Worm (Caenorhabditis elegans): ENCODE results near the gene sftb-1.

sftb-1 gene

DNA sequence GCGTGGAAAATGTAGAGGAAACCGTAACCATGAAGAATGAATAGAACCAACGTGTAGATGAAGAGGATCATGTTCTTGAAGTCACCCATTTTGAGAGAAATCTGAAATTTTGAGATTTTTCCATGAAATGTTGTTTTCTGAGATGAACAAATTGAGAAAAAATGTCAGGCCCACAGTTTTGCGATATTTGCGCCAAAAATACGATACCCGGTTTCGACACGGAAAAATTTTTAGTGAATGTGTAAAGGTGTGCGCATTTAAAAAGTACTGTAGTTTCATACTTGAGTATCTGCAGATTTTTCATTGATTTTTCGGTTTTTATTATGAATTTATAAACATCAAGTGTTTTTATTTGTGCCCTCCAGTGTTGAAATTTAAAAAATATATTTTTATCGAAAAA lies 33.2 kb upstream of the sftb-1 start, which contains the start of gene R10E4.9:
TSS of gene R10E4.9 (minus strand) at position 101 of the 400 bp plus-strand sequence.
- no peak for TF ChIP-seq C08G9.2 (tag; optimal IDR thresholded peaks at IDR 0.05)
- TF ChIP-seq fkh-6 (tag; optimal IDR thresholded peaks at IDR 0.05), result no peak
- no peak for TF ChIP-seq ceh-24 (tag; optimal IDR thresholded peaks at IDR 0.05)
- TF ChIP-seq hlh-30 (tag; optimal IDR thresholded peaks at IDR 0.05; ENCODE audit: insufficient read depth), result no peak
- TF ChIP-seq sox-2 (GFP tag; IDR thresholded peaks at IDR 0.05), result no peak
- TF ChIP-seq nfya-1 (tag; optimal IDR thresholded peaks at IDR 0.05), result no peak
- TF ChIP-seq tbx-2 (tag; optimal IDR thresholded peaks at IDR 0.05), result no peak

DNA sequence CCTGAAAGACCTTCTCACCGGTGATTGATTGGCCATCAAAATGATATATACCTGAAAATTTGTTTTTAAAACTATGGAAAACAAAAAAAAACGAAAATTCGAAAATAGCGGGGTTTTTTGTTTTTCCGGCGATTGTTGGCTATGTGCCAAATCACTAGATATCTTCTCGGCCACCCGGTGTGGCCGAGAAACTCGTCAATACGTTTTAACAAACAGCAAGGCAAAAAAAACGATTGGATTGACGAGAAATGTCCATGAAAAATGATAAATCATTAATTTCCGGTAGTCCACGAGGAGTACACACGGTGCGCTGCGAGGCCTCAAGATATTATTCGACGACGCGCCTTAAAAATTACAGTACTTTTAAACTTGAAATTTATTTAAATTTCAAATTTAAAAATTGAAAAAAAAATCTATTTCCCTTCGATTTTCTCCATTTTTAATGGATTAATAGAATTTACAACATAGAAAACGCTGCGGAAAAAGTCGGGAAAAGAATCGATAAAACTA lies 32.0 kb upstream of the sftb-1 start, which contains the start of gene R10E4.11:
TSS of gene R10E4.11 (minus strand) at position 51 of the 510 bp plus-strand sequence.
- TF ChIP-seq ceh-31 (tag; optimal IDR thresholded peaks at IDR 0.05), result no peak
- TF ChIP-seq ceh-48 (tag; optimal IDR thresholded peaks at IDR 0.05), result peak; percentile 75

DNA sequence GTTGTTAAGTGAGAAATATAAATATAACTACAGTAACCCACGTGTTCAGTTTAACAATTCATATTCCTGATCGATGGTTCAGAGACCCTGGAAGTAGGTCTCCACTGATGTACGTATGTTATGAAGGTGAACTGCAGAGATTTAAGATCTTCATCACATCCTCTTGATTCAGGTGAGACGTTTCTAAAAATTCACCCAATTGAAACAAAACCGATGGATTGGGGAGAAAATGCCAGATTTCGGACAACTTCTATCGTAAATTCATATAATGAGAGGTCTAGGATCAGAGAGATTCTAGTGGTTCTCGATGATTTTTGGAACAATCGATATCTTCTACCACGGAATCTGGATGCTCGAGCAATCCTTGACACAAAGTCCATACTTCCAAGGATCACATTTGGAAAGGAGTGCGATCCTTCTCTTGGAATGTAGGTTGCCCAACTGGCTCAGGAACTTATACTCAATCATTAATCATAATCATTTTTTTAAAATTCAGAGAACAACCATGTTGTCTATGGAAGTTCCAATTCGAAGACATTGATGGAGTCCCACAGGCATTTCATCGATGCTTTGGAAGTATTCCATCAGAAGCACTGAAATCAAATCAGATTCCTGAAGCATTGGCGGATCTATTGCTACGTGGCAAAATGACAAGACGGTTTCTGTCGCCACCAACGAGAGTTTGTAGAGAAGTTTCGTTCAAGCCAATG lies 25.2 kb upstream of the sftb-1 start, which contains the start of the genes nth-1 and R10E4.7:
TSS of gene nth-1 (minus strand) at position 101 of the 710 bp plus-strand sequence.
TSS of gene R10E4.7 (plus strand) at position 660 of the 710 bp plus-strand sequence.
- no peak for TF ChIP-seq hlh-30 (tag; optimal IDR thresholded peaks at IDR 0.05; ENCODE audit: insufficient read depth)

DNA sequence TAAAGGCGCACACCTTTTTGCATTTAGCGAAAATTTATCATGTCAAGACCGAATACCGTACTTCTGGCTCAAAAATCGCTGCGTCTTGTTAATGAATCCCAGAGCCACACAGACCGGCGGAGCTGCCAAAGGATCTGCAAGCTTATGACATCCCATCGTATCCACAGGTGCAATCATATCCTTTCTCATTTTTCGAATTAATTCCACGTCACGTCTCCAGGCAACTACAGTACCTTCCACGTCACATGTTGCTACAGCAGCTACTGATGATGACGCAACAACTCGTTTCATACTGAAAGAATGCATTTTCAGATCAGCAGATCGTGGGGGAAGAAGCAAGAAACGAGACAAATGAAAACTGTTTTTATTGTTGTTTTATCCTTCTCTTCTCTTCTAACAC lies 24.0 kb upstream of the sftb-1 start, which contains the start of gene R10E4.6:
TSS of gene R10E4.6 (plus strand) at position 301 of the 400 bp plus-strand sequence.
- TF ChIP-seq C38D4.7 (GFP tag; optimal IDR thresholded peaks at IDR 0.05) (no peak), tbx-2 (tag; optimal IDR thresholded peaks at IDR 0.05) (no peak), pha-4 (tag; optimal IDR thresholded peaks at IDR 0.05) (no peak)

DNA sequence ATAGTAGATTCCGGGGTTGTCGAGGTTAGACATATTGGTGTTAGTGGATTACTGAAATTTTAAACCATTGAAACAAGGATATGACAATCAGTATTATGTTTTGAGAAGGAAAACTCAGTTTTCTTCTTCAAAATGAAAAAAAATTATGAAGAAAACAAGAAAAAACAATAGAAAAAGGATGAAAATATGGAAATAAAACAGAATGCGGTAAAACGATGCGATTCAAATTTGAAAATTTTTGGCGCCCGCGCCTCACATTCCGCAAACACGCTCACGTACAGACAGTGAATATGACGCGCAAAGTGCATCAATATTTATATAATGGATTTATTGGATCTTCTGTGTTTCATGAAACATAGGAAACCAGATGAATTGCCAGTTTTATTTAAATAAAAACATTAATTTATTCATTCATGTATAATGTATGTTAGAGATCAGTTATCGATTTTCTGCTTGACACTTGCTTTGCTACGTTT lies 22.2 kb upstream of the sftb-1 start, which contains the start of gene mcm-5:
TSS of gene mcm-5 (minus strand) at position 51 of the 476 bp plus-strand sequence.
- no peak for TF ChIP-seq ceh-18 (tag; optimal IDR thresholded peaks at IDR 0.05)
- no peak for TF ChIP-seq K09A11.1 (tag; optimal IDR thresholded peaks at IDR 0.05; ENCODE audit: insufficient read depth)
- no peak for TF ChIP-seq sox-2 (GFP tag; IDR thresholded peaks at IDR 0.05)
- TF ChIP-seq ahr-1 (tag; optimal IDR thresholded peaks at IDR 0.05), result no peak
- peak; percentile 17 for TF ChIP-seq nfya-1 (tag; optimal IDR thresholded peaks at IDR 0.05)
- peak; percentile 16 for TF ChIP-seq unc-42 (tag; optimal IDR thresholded peaks at IDR 0.05)
- no peak for TF ChIP-seq hlh-8 (tag; optimal IDR thresholded peaks at IDR 0.05)

DNA sequence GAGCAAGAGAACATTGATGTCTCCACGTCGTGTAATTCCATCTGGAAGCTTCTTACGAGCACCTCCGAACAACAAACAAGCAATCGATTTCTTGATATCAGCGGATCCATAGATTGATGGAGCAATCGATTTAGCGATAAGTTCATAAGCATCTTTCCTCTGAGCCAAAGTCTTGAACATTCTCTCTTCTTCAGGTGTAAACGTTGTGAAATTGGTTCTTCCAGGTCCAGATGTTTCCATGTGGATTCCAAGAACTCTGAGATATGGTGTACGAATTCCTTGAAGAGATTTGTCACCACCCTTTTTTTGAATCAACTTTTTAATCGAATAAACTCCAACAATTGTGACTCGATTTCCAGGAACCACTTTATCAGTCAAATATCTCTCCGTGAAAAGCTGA lies 20.9 kb upstream of the sftb-1 start:
- TF ChIP-seq fax-1 (tag; optimal IDR thresholded peaks at IDR 0.05) (no peak), tbx-2 (tag; optimal IDR thresholded peaks at IDR 0.05) (no peak), ref-2 (tag; optimal IDR thresholded peaks at IDR 0.05) (no peak), che-1 (tag; optimal IDR thresholded peaks at IDR 0.05) (no peak), unc-86 (tag; optimal IDR thresholded peaks at IDR 0.05) (no peak)

DNA sequence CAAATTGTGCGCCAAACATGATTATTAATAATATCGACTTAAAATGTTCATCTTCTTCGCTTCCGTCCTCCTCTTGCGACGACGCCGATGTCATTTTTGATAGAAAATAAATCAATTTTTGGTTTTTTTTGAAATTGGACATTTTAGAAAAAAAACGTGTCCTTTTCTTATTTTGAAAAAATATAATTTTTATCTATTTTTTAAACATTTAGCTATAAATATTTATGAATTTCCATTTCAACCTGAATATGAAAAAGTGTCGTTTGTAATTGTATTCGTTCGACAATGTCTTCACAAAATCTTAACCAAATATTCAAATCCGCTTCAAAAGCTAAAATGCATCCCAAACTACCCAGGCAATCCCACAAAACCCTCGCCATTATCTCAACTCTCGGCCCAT lies 18.3 kb upstream of the sftb-1 start, which contains the start of gene R10E4.3:
TSS of gene R10E4.3 (minus strand) at position 101 of the 400 bp plus-strand sequence.
- TF ChIP-seq fkh-6 (tag; optimal IDR thresholded peaks at IDR 0.05) (no peak), ets-4 (tag; optimal IDR thresholded peaks at IDR 0.05) (no peak), lim-6 (tag; optimal IDR thresholded peaks at IDR 0.05) (no peak), hlh-15 (tag; optimal IDR thresholded peaks at IDR 0.05) (no peak), T23F11.4 (GFP tag; optimal IDR thresholded peaks at IDR 0.05) (no peak), unc-3 (GFP tag; conservative IDR thresholded peaks at IDR 0.05) (no peak), unc-3 (tag; optimal IDR thresholded peaks at IDR 0.05) (no peak), hlh-6 (tag; optimal IDR thresholded peaks at IDR 0.05) (no peak), ceh-2 (tag; optimal IDR thresholded peaks at IDR 0.05) (no peak), ceh-22 (tag; optimal IDR thresholded peaks at IDR 0.05) (no peak), odd-2 (tag; optimal IDR thresholded peaks at IDR 0.05) (no peak), fkh-10 (GFP tag; optimal IDR thresholded peaks at IDR 0.05) (no peak), elt-4 (tag; optimal IDR thresholded peaks at IDR 0.05) (no peak), nhr-232 (tag; optimal IDR thresholded peaks at IDR 0.05) (no peak), ceh-18 (tag; optimal IDR thresholded peaks at IDR 0.05) (no peak), rnt-1 (tag; optimal IDR thresholded peaks at IDR 0.05) (no peak), ama-1 (optimal IDR thresholded peaks at IDR 0.05) (no peak), ceh-31 (tag; optimal IDR thresholded peaks at IDR 0.05) (no peak), sox-4 (tag; optimal IDR thresholded peaks at IDR 0.05) (no peak)
